Worm (Caenorhabditis elegans) whole organism, L1 larva: ENCODE results near the gene clec-178.
A peak's percentile ranks its signal among the peaks of the same experiment; 100 is the strongest.

ENCODE experiments used
- C04F5.9 ChIP-seq: sonication (generic microtip); optimal IDR thresholded peaks from 2 replicates; lab custom pipeline; 2016; ENCODE audit warnings: missing genetic modification characterization, missing compliant biosample characterization
- blmp-1 ChIP-seq: fragments of 150-350 bp; optimal IDR thresholded peaks from 2 replicates; lab custom pipeline; 2014; ENCODE audit warnings: missing biosample characterization, missing genetic modification characterization
- ceh-88 ChIP-seq: fragments of 200-800 bp; sonication (Bioruptor generic); IDR thresholded peaks from 2 replicates; pipeline ENCODE4 v1.3.6; 2022; ENCODE audit warnings: missing genetic modification characterization, missing compliant biosample characterization
- efl-1 ChIP-seq, 4 experiments: fragments of 150-350 bp; optimal IDR thresholded peaks in 3 of 4; peaks in 1 of 4; 1 replicate in 1 of 4; 2 replicates in 3 of 4; lab custom pipeline; 2014; ENCODE audit warnings: missing biosample characterization in 2 of 4, missing genetic modification characterization in 2 of 4, missing genetic modification reagents in 2 of 4
- egl-13 ChIP-seq: sonication (generic microtip); optimal IDR thresholded peaks from 2 replicates; lab custom pipeline; 2016; ENCODE audit warnings: missing genotype, missing genetic modification reagents, missing genetic modification characterization, missing compliant biosample characterization
- fkh-8 ChIP-seq: sonication (generic microtip); optimal IDR thresholded peaks from 2 replicates; lab custom pipeline; 2016; ENCODE audit warnings: mild to moderate bottlenecking, missing genetic modification characterization, missing compliant biosample characterization
- fos-1 ChIP-seq: fragments of 150-350 bp; optimal IDR thresholded peaks from 2 replicates; lab custom pipeline; 2014; ENCODE audit warnings: missing biosample characterization, missing genetic modification characterization
- lin-13 ChIP-seq: fragments of 150-350 bp; optimal IDR thresholded peaks from 2 replicates; lab custom pipeline; 2014; ENCODE audit warnings: missing biosample characterization, missing genetic modification reagents, missing genetic modification characterization
- lin-14 ChIP-seq: fragments of 200-800 bp; sonication (Bioruptor generic); optimal IDR thresholded peaks from 2 replicates; lab custom pipeline; 2018; ENCODE audit warnings: mild to moderate bottlenecking, missing genetic modification characterization, moderate library complexity, missing compliant biosample characterization
- lsy-2 ChIP-seq, 2 experiments: fragments of 150-350 bp; optimal IDR thresholded peaks; 2 replicates each; lab custom pipeline; 2014; ENCODE audit warnings: missing biosample characterization in 2 of 2, missing genetic modification characterization in 2 of 2
- nhr-11 ChIP-seq: fragments of 150-350 bp; optimal IDR thresholded peaks from 2 replicates; lab custom pipeline; 2014; ENCODE audit warnings: missing biosample characterization, missing genetic modification characterization
- nhr-12 ChIP-seq: sonication (generic microtip); optimal IDR thresholded peaks from 2 replicates; lab custom pipeline; 2017; ENCODE audit warnings: missing biosample characterization, missing genetic modification characterization
- nhr-71 ChIP-seq: sonication (generic microtip); optimal IDR thresholded peaks from 2 replicates; lab custom pipeline; 2016; ENCODE audit warnings: mild to moderate bottlenecking, missing genetic modification characterization, moderate library complexity, missing compliant biosample characterization
- nhr-85 ChIP-seq: sonication (generic microtip); peaks from one replicate; lab custom pipeline; 2016; ENCODE audit warnings: missing genetic modification characterization, inconsistent platforms, missing compliant biosample characterization
- skn-1 ChIP-seq: fragments of 150-350 bp; optimal IDR thresholded peaks from 2 replicates; lab custom pipeline; 2014; ENCODE audit warnings: missing biosample characterization, missing genetic modification characterization
- snu-23 ChIP-seq: sonication (generic microtip); optimal IDR thresholded peaks from 2 replicates; lab custom pipeline; 2016; ENCODE audit warnings: missing genetic modification characterization, missing compliant biosample characterization
- unc-30 ChIP-seq: sonication (generic microtip); optimal IDR thresholded peaks from 2 replicates; lab custom pipeline; 2017; ENCODE audit warnings: missing biosample characterization, missing genetic modification characterization
- ztf-4 ChIP-seq: fragments of 150-350 bp; optimal IDR thresholded peaks from 2 replicates; lab custom pipeline; 2014; ENCODE audit warnings: missing biosample characterization, missing genetic modification characterization

clec-178 gene

DNA sequence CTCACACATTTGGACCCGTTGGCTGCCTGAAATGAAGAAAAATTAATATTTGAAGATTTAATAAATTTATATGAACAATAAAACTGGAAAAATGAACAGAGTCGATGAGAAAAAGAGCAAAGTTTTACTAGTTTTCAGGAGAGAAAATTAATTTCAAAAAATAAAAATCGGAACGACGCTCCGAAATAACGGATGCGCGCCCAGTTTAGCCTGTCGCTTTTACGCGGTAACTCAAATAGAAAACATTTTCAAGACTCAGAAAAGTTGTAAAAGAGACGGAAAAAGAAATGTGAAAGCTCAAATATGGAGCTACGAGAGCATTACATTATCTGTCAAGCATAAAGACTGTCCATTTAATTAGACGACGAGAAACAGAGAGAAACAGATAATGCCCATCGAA lies 49.7 kb downstream of the clec-178 start, which contains the start of the genes C55C3.73 and perm-5:
Gene C55C3.73, minus strand, starts transcription at position 9 of the 400 bp plus-strand sequence.
Gene perm-5, minus strand, starts transcription at position 26 of the 400 bp plus-strand sequence.
- peak in 1 of 2 experiments; percentile 2 for TF ChIP-seq efl-1 (optimal IDR thresholded peaks at IDR 0.05; lab: Kevin White, UChicago)
- no peak for TF ChIP-seq efl-1 (GFP tag; optimal IDR thresholded peaks at IDR 0.05 in 1 of 2; lab: Kevin White, UChicago)
- no peak for TF ChIP-seq C04F5.9 (tag; lab: Kevin White, UChicago)
- no peak for TF ChIP-seq ztf-4 (tag; lab: Kevin White, UChicago)
- TF ChIP-seq lin-13 (GFP tag; lab: Kevin White, UChicago) = no peak

DNA sequence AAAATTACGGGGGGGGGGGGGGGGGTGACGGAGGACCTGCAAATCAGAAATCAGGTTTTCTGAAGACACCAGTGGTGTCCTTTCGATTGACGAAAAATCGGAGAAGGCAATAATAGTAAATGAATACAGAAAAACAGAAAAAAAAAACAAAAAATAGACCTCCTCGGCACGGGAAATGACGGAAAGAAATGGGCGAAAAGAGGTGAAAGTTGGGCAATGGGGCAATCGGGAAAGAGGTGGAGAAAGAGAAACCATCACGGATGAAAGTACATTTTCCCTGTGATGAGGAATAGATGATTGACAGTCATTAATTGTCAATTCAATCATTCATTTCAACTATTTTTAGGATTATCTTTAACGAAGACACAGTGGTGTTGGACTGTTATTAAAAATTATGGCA lies 50.2 kb downstream of the clec-178 start:
- TF ChIP-seq egl-13 (no peak), fos-1 (tag; lab: Kevin White, UChicago) (no peak), nhr-85 (tag; lab: Kevin White, UChicago) (peak; percentile 58), snu-23 (GFP tag; lab: Kevin White, UChicago) (no peak), fkh-8 (tag; lab: Kevin White, UChicago) (no peak), unc-30 (no peak), nhr-11 (no peak), skn-1 (tag; lab: Kevin White, UChicago) (no peak), lin-14 (GFP tag; lab: Kevin White, UChicago) (no peak), ceh-88 (no peak), blmp-1 (tag; lab: Kevin White, UChicago) (peak; percentile 99), nhr-71 (tag; lab: Kevin White, UChicago) (no peak), C04F5.9 (tag; lab: Kevin White, UChicago) (no peak), nhr-12 (tag; lab: Kevin White, UChicago) (no peak), lsy-2 (tag; optimal IDR thresholded peaks at IDR 0.05; lab: Kevin White, UChicago) (no peak)
- TF ChIP-seq, all 84 proteins: peak for 2
